Worm (Caenorhabditis elegans) whole organism, L3 larva: ENCODE data around the gene irld-33.

Source experiments
- R02D3.7 ChIP-seq: fragments of 150-350 bp; optimal IDR thresholded peaks from 2 replicates; lab custom pipeline; 2014; ENCODE audit warnings: missing biosample characterization, missing genetic modification characterization
- aly-2 ChIP-seq: fragments of 150-350 bp; optimal IDR thresholded peaks from 2 replicates; lab custom pipeline; 2014; ENCODE audit warnings: missing biosample characterization, missing genetic modification characterization
- ceh-16 ChIP-seq: sonication (generic microtip); optimal IDR thresholded peaks from 2 replicates; lab custom pipeline; 2017; ENCODE audit warnings: missing biosample characterization, missing genetic modification characterization
- ceh-28 ChIP-seq: fragments of 150-350 bp; optimal IDR thresholded peaks from 2 replicates; lab custom pipeline; 2014; ENCODE audit warnings: missing biosample characterization, missing genetic modification reagents, missing genetic modification characterization
- ceh-82 ChIP-seq: fragments of 150-350 bp; optimal IDR thresholded peaks from 2 replicates; lab custom pipeline; 2014; ENCODE audit warnings: missing biosample characterization, missing genetic modification characterization
- daf-12 ChIP-seq: fragments of 150-350 bp; optimal IDR thresholded peaks from 2 replicates; lab custom pipeline; 2014; ENCODE audit warnings: missing biosample characterization, missing genetic modification reagents, missing genetic modification characterization
- egl-27 ChIP-seq: sonication (generic microtip); optimal IDR thresholded peaks from 4 replicates; lab custom pipeline; 2017; ENCODE audit warnings: missing biosample characterization, missing genetic modification reagents, missing genetic modification characterization
- egl-5 ChIP-seq: fragments of 150-350 bp; optimal IDR thresholded peaks from 2 replicates; lab custom pipeline; 2017; ENCODE audit warnings: missing biosample characterization, missing genetic modification reagents, missing genetic modification characterization, inconsistent platforms
- elt-1 ChIP-seq: fragments of 150-350 bp; optimal IDR thresholded peaks from 2 replicates; lab custom pipeline; 2014; ENCODE audit warnings: missing biosample characterization, missing genetic modification characterization
- elt-2 ChIP-seq: sonication (generic microtip); optimal IDR thresholded peaks from 2 replicates; lab custom pipeline; 2016; ENCODE audit warnings: missing genetic modification reagents, mild to moderate bottlenecking, missing genetic modification characterization, missing compliant biosample characterization
- elt-3 ChIP-seq, 3 experiments: fragments of 150-350 bp in 1 of 3; sonication (generic microtip) in 2 of 3; optimal IDR thresholded peaks; 2 replicates in 2 of 3; 4 replicates in 1 of 3; lab custom pipeline; 2014 to 2017; ENCODE audit warnings: missing biosample characterization in 3 of 3, missing genetic modification characterization in 3 of 3
- eor-1 ChIP-seq, 2 experiments: fragments of 150-350 bp; optimal IDR thresholded peaks; 2 replicates each; lab custom pipeline; 2014 to 2018; ENCODE audit warnings: missing biosample characterization in 2 of 2, missing genetic modification characterization in 2 of 2
- fkh-2 ChIP-seq: fragments of 150-350 bp; optimal IDR thresholded peaks from 2 replicates; lab custom pipeline; 2014; ENCODE audit warnings: missing biosample characterization, missing genetic modification reagents, missing genetic modification characterization
- fos-1 ChIP-seq: fragments of 150-350 bp; optimal IDR thresholded peaks from 2 replicates; lab custom pipeline; 2014; ENCODE audit warnings: missing biosample characterization, missing genetic modification characterization
- hmg-11 ChIP-seq: sonication (generic microtip); optimal IDR thresholded peaks from 2 replicates; lab custom pipeline; 2016; ENCODE audit warnings: missing genetic modification characterization, missing compliant biosample characterization
- jun-1 ChIP-seq: fragments of 150-350 bp; optimal IDR thresholded peaks from 2 replicates; lab custom pipeline; 2014; ENCODE audit warnings: missing biosample characterization, missing genetic modification reagents, missing genetic modification characterization
- lin-15B ChIP-seq: fragments of 150-350 bp; optimal IDR thresholded peaks from 2 replicates; lab custom pipeline; 2014; ENCODE audit warnings: missing biosample characterization, missing genetic modification characterization
- lin-39 ChIP-seq: fragments of 150-350 bp; optimal IDR thresholded peaks from 2 replicates; lab custom pipeline; 2018; ENCODE audit warnings: missing biosample characterization, missing genetic modification reagents, missing genetic modification characterization
- lsy-12 ChIP-seq: sonication (generic microtip); optimal IDR thresholded peaks from 2 replicates; lab custom pipeline; 2016; ENCODE audit warnings: mild to moderate bottlenecking, missing genetic modification characterization, missing compliant biosample characterization
- mdl-1 ChIP-seq: fragments of 150-350 bp; optimal IDR thresholded peaks from 2 replicates; lab custom pipeline; 2014; ENCODE audit warnings: missing biosample characterization, missing genetic modification characterization
- mml-1 ChIP-seq: fragments of 150-350 bp; sonication (generic microtip); optimal IDR thresholded peaks from 3 replicates; lab custom pipeline; 2014; ENCODE audit warnings: missing biosample characterization, missing genetic modification characterization
- nfya-1 ChIP-seq: sonication (generic microtip); optimal IDR thresholded peaks from 2 replicates; lab custom pipeline; 2017; ENCODE audit warnings: missing genetic modification characterization, mild to moderate bottlenecking, missing compliant biosample characterization, antibody characterized with exemption, moderate library complexity; ENCODE audit not compliant: insufficient read depth
- nhr-11 ChIP-seq: fragments of 150-350 bp; optimal IDR thresholded peaks from 2 replicates; lab custom pipeline; 2014; ENCODE audit warnings: missing biosample characterization, missing genetic modification characterization
- nhr-12 ChIP-seq: fragments of 150-350 bp; optimal IDR thresholded peaks from 2 replicates; lab custom pipeline; 2014; ENCODE audit warnings: missing biosample characterization, missing genetic modification characterization
- nhr-237 ChIP-seq: fragments of 150-350 bp; optimal IDR thresholded peaks from 2 replicates; lab custom pipeline; 2014; ENCODE audit warnings: missing biosample characterization, missing genetic modification characterization
- nhr-25 ChIP-seq: sonication (generic microtip); optimal IDR thresholded peaks from 2 replicates; lab custom pipeline; 2017; ENCODE audit warnings: missing biosample characterization, missing genetic modification characterization
- nhr-28 ChIP-seq: fragments of 150-350 bp; optimal IDR thresholded peaks from 2 replicates; lab custom pipeline; 2014; ENCODE audit warnings: missing biosample characterization, missing genetic modification characterization
- nhr-43 ChIP-seq: sonication (generic microtip); optimal IDR thresholded peaks from 2 replicates; lab custom pipeline; 2016; ENCODE audit warnings: mild to moderate bottlenecking, missing genetic modification characterization, missing compliant biosample characterization; ENCODE audit not compliant: poor library complexity, severe bottlenecking
- nhr-67 ChIP-seq: fragments of 150-350 bp; optimal IDR thresholded peaks from 2 replicates; lab custom pipeline; 2014; ENCODE audit warnings: missing biosample characterization, missing genetic modification characterization
- nhr-76 ChIP-seq: fragments of 150-350 bp; sonication (generic microtip); optimal IDR thresholded peaks from 5 replicates; lab custom pipeline; 2014; ENCODE audit warnings: missing biosample characterization, missing genetic modification characterization
- nhr-77 ChIP-seq: fragments of 150-350 bp; optimal IDR thresholded peaks from 2 replicates; lab custom pipeline; 2014; ENCODE audit warnings: missing biosample characterization, missing genetic modification characterization
- sea-2 ChIP-seq: fragments of 150-350 bp; sonication (generic microtip); optimal IDR thresholded peaks from 4 replicates; lab custom pipeline; 2014; ENCODE audit warnings: missing biosample characterization, missing genetic modification reagents, missing genetic modification characterization
- skn-1 ChIP-seq: fragments of 150-350 bp; optimal IDR thresholded peaks from 2 replicates; lab custom pipeline; 2014; ENCODE audit warnings: missing biosample characterization, missing genetic modification characterization
- snpc-4 ChIP-seq: fragments of 150-350 bp; optimal IDR thresholded peaks from 2 replicates; lab custom pipeline; 2014; ENCODE audit warnings: missing biosample characterization, missing genetic modification characterization
- unc-62 ChIP-seq: fragments of 150-350 bp; sonication (generic microtip); optimal IDR thresholded peaks from 4 replicates; lab custom pipeline; 2014; ENCODE audit warnings: missing biosample characterization, missing genetic modification reagents, missing genetic modification characterization
- zag-1 ChIP-seq: fragments of 150-350 bp; optimal IDR thresholded peaks from 2 replicates; lab custom pipeline; 2014; ENCODE audit warnings: missing biosample characterization, missing genetic modification characterization
- ztf-4 ChIP-seq: fragments of 150-350 bp; optimal IDR thresholded peaks from 2 replicates; lab custom pipeline; 2014; ENCODE audit warnings: missing biosample characterization, missing genetic modification characterization

The irld-33 gene

DNA sequence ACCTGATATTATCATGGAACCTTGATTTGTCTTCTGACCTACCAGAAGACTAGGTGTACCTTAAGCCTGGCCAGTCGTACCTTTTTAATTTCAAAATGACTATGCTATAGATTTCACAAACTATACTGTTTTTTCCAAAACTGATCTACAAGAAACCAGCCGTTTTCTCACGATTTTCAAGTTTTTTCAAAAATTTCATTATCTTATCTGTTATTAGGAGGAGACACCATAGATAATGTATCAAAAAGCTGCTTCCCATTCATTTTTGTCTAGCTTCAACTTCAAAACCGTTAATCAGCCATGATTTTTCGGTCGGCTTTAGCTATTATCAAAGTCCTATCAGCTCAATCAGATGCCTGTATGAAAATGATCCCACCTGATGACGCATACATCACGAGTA, 3.7 kb downstream of the irld-33 start, which contains the start of gene F36H5.12:
Gene F36H5.12, plus strand, starts transcription at position 301 of the 400 bp plus-strand sequence.
- TF ChIP-seq ceh-82 (tag; lab: Kevin White, UChicago), result no peak
- TF ChIP-seq, all 47 proteins: peak for 0

DNA sequence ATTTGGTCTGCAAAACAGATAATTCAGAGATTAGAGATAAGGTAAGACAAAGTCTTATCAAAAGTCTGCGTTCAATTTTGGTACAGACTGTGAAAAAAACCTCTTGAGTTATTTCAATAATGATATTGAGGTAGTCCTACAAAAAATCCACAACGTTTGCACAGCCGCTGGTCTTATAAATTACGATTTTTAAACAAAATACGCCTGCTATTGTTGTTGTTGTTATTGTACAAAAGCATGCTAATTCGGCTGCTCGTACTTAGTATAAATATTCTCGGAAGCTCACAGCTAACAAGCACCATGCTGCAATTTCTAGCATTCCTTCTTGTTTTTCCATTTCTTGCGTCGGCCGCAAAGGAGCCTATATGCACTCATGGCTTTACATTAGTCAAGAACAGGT, 5.3 kb downstream of the irld-33 start, which contains the start of gene clec-19:
Gene clec-19, plus strand, starts transcription at position 301 of the 400 bp plus-strand sequence.
- no peak for TF ChIP-seq mml-1 (tag; lab: Kevin White, UChicago)
- no peak for TF ChIP-seq lin-15B (tag; lab: Kevin White, UChicago)
- no peak for TF ChIP-seq ceh-16 (tag; lab: Kevin White, UChicago)
- no peak for TF ChIP-seq R02D3.7 (tag; lab: Kevin White, UChicago)
- TF ChIP-seq elt-1 (tag; lab: Kevin White, UChicago), result no peak
- TF ChIP-seq nhr-43 (tag; lab: Kevin White, UChicago), result no peak
- TF ChIP-seq nhr-77 (tag; lab: Kevin White, UChicago), result no peak
- TF ChIP-seq elt-3 (tag; optimal IDR thresholded peaks at IDR 0.05; lab: Kevin White, UChicago), result no peak
- no peak for TF ChIP-seq daf-12
- no peak for TF ChIP-seq lsy-12
- no peak for TF ChIP-seq ceh-28 (tag; lab: Kevin White, UChicago)
- no peak for TF ChIP-seq nhr-12 (tag; lab: Kevin White, UChicago)
- TF ChIP-seq hmg-11 (tag; lab: Kevin White, UChicago), result no peak
- TF ChIP-seq nhr-76 (tag; lab: Kevin White, UChicago), result no peak
- TF ChIP-seq aly-2 (tag; lab: Kevin White, UChicago), result no peak
- no peak for TF ChIP-seq lin-39 (tag; lab: Kevin White, UChicago)
- no peak for TF ChIP-seq ztf-4 (tag; lab: Kevin White, UChicago)
- no peak for TF ChIP-seq jun-1 (tag; lab: Kevin White, UChicago)

DNA sequence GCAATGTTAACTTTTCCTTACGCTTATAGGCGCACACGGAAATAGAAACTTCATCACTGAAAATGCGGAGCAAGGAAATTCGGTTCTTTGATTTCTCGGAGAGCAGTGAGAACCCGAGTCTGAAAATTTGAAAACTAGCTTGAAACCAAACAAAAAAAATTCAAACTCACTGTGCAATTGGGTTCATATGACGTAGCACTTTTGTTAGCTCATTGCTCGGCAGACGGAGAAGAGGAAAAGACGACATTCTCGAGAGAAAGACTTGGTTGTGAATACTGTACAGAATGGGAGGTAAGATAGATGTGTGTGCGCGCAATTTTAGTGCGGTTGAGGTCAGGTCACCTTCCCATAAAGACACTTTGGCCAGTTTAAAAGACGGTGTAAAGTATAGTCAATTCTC, 11.6 kb downstream of the irld-33 start, which contains the start of the genes F36H5.13 and F36H5.8:
Gene F36H5.13, minus strand, starts transcription at position 101 of the 400 bp plus-strand sequence.
Gene F36H5.8, minus strand, starts transcription at position 274 of the 400 bp plus-strand sequence.
- no peak for TF ChIP-seq nhr-237 (tag; lab: Kevin White, UChicago)
- TF ChIP-seq mdl-1 (tag; lab: Kevin White, UChicago), result no peak
- no peak for TF ChIP-seq fos-1
- TF ChIP-seq sea-2 (GFP tag; lab: Kevin White, UChicago), result no peak
- TF ChIP-seq skn-1 (tag; lab: Kevin White, UChicago), result no peak
- TF ChIP-seq fkh-2 (tag; lab: Kevin White, UChicago), result no peak
- TF ChIP-seq unc-62, result no peak
- TF ChIP-seq mml-1 (tag; lab: Kevin White, UChicago), result no peak
- TF ChIP-seq aly-2 (tag; lab: Kevin White, UChicago), result no peak
- no peak for TF ChIP-seq elt-2 (tag; lab: Kevin White, UChicago)

DNA sequence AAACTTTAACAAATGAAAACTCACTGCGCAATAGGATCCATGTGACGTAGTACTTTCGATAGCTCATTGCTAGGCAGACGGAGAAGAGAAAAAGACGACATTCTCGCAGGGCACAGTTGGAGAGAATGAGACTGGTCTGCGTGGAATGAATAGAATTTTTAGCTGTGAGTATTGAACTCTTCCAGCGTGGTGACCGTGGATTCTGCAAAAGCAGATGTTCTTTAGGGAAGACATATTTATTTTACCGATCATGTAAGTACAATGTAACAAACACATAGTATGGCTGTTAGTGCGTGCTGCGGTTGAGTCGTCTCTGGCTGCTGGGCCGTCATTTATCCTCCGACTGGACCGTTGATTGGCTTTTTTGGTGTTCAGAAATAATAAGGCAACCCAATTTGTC, 14.1 kb downstream of the irld-33 start, which contains the start of gene F36H5.9:
Gene F36H5.9, minus strand, starts transcription at position 101 of the 400 bp plus-strand sequence.
- TF ChIP-seq sea-2 (GFP tag; lab: Kevin White, UChicago), result no peak
- no peak for TF ChIP-seq egl-27 (tag; lab: Kevin White, UChicago)
- no peak for TF ChIP-seq nhr-77 (tag; lab: Kevin White, UChicago)
- no peak for TF ChIP-seq mdl-1 (tag; lab: Kevin White, UChicago)
- TF ChIP-seq ceh-82 (tag; lab: Kevin White, UChicago), result no peak
- TF ChIP-seq elt-2 (tag; lab: Kevin White, UChicago), result no peak
- TF ChIP-seq nhr-67 (tag; lab: Kevin White, UChicago), result no peak
- TF ChIP-seq nhr-12 (tag; lab: Kevin White, UChicago), result no peak
- no peak for TF ChIP-seq nhr-28
- no peak for TF ChIP-seq nhr-11
- TF ChIP-seq zag-1, result no peak
- no peak for TF ChIP-seq eor-1 (tag; optimal IDR thresholded peaks at IDR 0.05; lab: Kevin White, UChicago)
- no peak for TF ChIP-seq egl-5 (tag; lab: Kevin White, UChicago)
- no peak for TF ChIP-seq lsy-12
- no peak for TF ChIP-seq lin-39 (tag; lab: Kevin White, UChicago)

DNA sequence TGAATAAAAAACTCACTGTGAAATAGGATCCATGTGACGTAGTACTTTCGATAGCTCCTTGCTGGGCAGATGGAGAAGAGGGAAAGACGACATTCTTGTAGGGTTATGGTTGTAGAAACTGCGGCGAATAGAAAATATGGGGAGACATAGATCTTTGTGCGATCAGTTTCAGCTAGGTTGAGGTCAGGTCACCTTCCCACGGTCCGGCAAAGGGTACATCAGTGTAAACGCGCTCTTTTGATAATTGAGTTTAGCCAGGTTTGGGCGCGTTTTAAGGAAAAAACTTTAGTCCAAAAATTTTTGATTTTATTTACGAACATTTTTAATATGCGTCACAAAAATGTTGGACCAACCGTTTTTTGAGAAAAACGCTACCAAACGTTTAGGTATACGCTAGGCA, 17.2 kb downstream of the irld-33 start, which contains the start of gene F36H5.17:
Gene F36H5.17, minus strand, starts transcription at position 101 of the 400 bp plus-strand sequence.
- no peak for TF ChIP-seq mml-1 (tag; lab: Kevin White, UChicago)
- TF ChIP-seq ceh-82 (tag; lab: Kevin White, UChicago), result no peak
- TF ChIP-seq unc-62, result no peak
- no peak for TF ChIP-seq nhr-43 (tag; lab: Kevin White, UChicago)
- no peak for TF ChIP-seq nfya-1 (tag; lab: Kevin White, UChicago)
- TF ChIP-seq ztf-4 (tag; lab: Kevin White, UChicago), result no peak
- no peak for TF ChIP-seq elt-1 (tag; lab: Kevin White, UChicago)
- TF ChIP-seq sea-2 (GFP tag; lab: Kevin White, UChicago), result no peak
- TF ChIP-seq skn-1 (tag; lab: Kevin White, UChicago), result no peak
- no peak for TF ChIP-seq daf-12
- no peak for TF ChIP-seq nhr-25 (tag; lab: Kevin White, UChicago)
- TF ChIP-seq lsy-12, result no peak
- TF ChIP-seq jun-1 (tag; lab: Kevin White, UChicago), result no peak
- no peak for TF ChIP-seq nhr-67 (tag; lab: Kevin White, UChicago)
- TF ChIP-seq hmg-11 (tag; lab: Kevin White, UChicago), result no peak
- no peak for TF ChIP-seq snpc-4 (tag; lab: Kevin White, UChicago)
- no peak for TF ChIP-seq zag-1
- TF ChIP-seq, all 47 proteins: peak for 0
